Fruit fly (Drosophila melanogaster): ENCODE measurements around the gene Arv1.

Gene Arv1

dm6 chr3L:21562081-21562480 is 32.9 kb upstream of the Arv1 start, which contains the start of gene CapaR:
CapaR (minus strand) TSS chr3L:21562181.
- TF ChIP-seq CG5204 (GFP tag; optimal IDR thresholded peaks at IDR 0.05) (no peak), CG7045 (GFP tag; optimal IDR thresholded peaks at IDR 0.05) (no peak), bab1 (GFP tag; optimal IDR thresholded peaks at IDR 0.05) (no peak), cic (GFP tag; optimal IDR thresholded peaks at IDR 0.05) (no peak), CG1620 (GFP tag; optimal IDR thresholded peaks at IDR 0.05) (no peak), CG33017 (tag; optimal IDR thresholded peaks at IDR 0.05) (no peak), CG11617 (GFP tag; optimal IDR thresholded peaks at IDR 0.05) (no peak), CG7101 (tag; optimal IDR thresholded peaks at IDR 0.05) (no peak), toe (GFP tag; optimal IDR thresholded peaks at IDR 0.05) (no peak), ovo (GFP tag; optimal IDR thresholded peaks at IDR 0.05) (no peak), cnc (optimal IDR thresholded peaks at IDR 0.05) (no peak), Mnt (GFP tag; optimal IDR thresholded peaks at IDR 0.05) (no peak), CG14711 (tag; optimal IDR thresholded peaks at IDR 0.05) (no peak), CG12768 (GFP tag; optimal IDR thresholded peaks at IDR 0.05) (no peak), pad (GFP tag; optimal IDR thresholded peaks at IDR 0.05) (no peak), Crg-1 (GFP tag; optimal IDR thresholded peaks at IDR 0.05) (no peak)

dm6 chr3L:21558176-21558871 is 29.2 kb upstream of the Arv1 start, which contains the start of gene CG7173:
CG7173 (minus strand) TSS chr3L:21558226.
- no peak for TF ChIP-seq tj (GFP tag; optimal IDR thresholded peaks at IDR 0.05)
- no peak for TF ChIP-seq kay (GFP tag; ENCODE audit: borderline replicate concordance)
- TF ChIP-seq bab1 (GFP tag; optimal IDR thresholded peaks at IDR 0.05): no peak
- no peak for TF ChIP-seq CG7045 (GFP tag; optimal IDR thresholded peaks at IDR 0.05)
- TF ChIP-seq cnc (optimal IDR thresholded peaks at IDR 0.05): no peak
- TF ChIP-seq CG14711 (tag; optimal IDR thresholded peaks at IDR 0.05): no peak
- no peak for TF ChIP-seq toe (GFP tag; optimal IDR thresholded peaks at IDR 0.05)
- TF ChIP-seq pad (GFP tag; optimal IDR thresholded peaks at IDR 0.05): no peak
- TF ChIP-seq CG12768 (GFP tag; optimal IDR thresholded peaks at IDR 0.05): no peak
- no peak for TF ChIP-seq Crg-1 (GFP tag; optimal IDR thresholded peaks at IDR 0.05)
- no peak for TF ChIP-seq ovo (GFP tag; optimal IDR thresholded peaks at IDR 0.05)
- TF ChIP-seq CG7101 (tag; optimal IDR thresholded peaks at IDR 0.05): no peak
- no peak for TF ChIP-seq cic (GFP tag; optimal IDR thresholded peaks at IDR 0.05)
- no peak for TF ChIP-seq Mnt (GFP tag; optimal IDR thresholded peaks at IDR 0.05)

dm6 chr3L:21554752-21555151 is 25.6 kb upstream of the Arv1 start, which contains the start of gene Wnk:
Wnk (minus strand) TSS chr3L:21554928.
- TF ChIP-seq bab1 (GFP tag; optimal IDR thresholded peaks at IDR 0.05) (peak; percentile 50), Hr96 (GFP tag; optimal IDR thresholded peaks at IDR 0.05) (no peak)

dm6 chr3L:21542059-21542458 is 12.9 kb upstream of the Arv1 start, which contains the start of gene CG33290:
CG33290 (plus strand) TSS chr3L:21542359.
- no peak for TF ChIP-seq Hr96 (GFP tag; optimal IDR thresholded peaks at IDR 0.05)
- no peak for TF ChIP-seq CG7045 (GFP tag; optimal IDR thresholded peaks at IDR 0.05)
- TF ChIP-seq bab1 (GFP tag; optimal IDR thresholded peaks at IDR 0.05): no peak
- TF ChIP-seq kay (GFP tag; ENCODE audit: borderline replicate concordance): peak; percentile 39

dm6 chr3L:21539245-21540196 is 10.4 kb upstream of the Arv1 start, which contains the start of the genes COX8 and VhaM9.7-b:
COX8 (minus strand) TSS chr3L:21539447.
VhaM9.7-b (plus strand) TSS chr3L:21539862.
- no peak for TF ChIP-seq cnc (optimal IDR thresholded peaks at IDR 0.05)
- no peak for TF ChIP-seq toe (GFP tag; optimal IDR thresholded peaks at IDR 0.05)
- TF ChIP-seq CG12768 (GFP tag; optimal IDR thresholded peaks at IDR 0.05): peak; percentile 2
- TF ChIP-seq CG7101 (tag; optimal IDR thresholded peaks at IDR 0.05): peak; percentile 67
- no peak for TF ChIP-seq CG33017 (tag; optimal IDR thresholded peaks at IDR 0.05)
- peak; percentile 47 for TF ChIP-seq CG14711 (tag; optimal IDR thresholded peaks at IDR 0.05)
- peak; percentile 30 for TF ChIP-seq tj (GFP tag; optimal IDR thresholded peaks at IDR 0.05)
- peak; percentile 73 for TF ChIP-seq CG11617 (GFP tag; optimal IDR thresholded peaks at IDR 0.05)
- no peak for TF ChIP-seq Hr96 (GFP tag; optimal IDR thresholded peaks at IDR 0.05)
- no peak for TF ChIP-seq kay (GFP tag; ENCODE audit: borderline replicate concordance)
- peak; percentile 29 for TF ChIP-seq Clk (GFP tag; optimal IDR thresholded peaks at IDR 0.05)
- peak; percentile 38 for TF ChIP-seq cic (GFP tag; optimal IDR thresholded peaks at IDR 0.05)
- TF ChIP-seq bab1 (GFP tag; optimal IDR thresholded peaks at IDR 0.05): peak; percentile 41
- TF ChIP-seq CG1620 (GFP tag; optimal IDR thresholded peaks at IDR 0.05): peak; percentile 64
- peak; percentile 66 for TF ChIP-seq ovo (GFP tag; optimal IDR thresholded peaks at IDR 0.05)
- peak; percentile 72 for TF ChIP-seq Mnt (GFP tag; optimal IDR thresholded peaks at IDR 0.05)
- peak; percentile 63 for TF ChIP-seq Crg-1 (GFP tag; optimal IDR thresholded peaks at IDR 0.05)
- TF ChIP-seq CG7045 (GFP tag; optimal IDR thresholded peaks at IDR 0.05): peak; percentile 78
- peak; percentile 44 for TF ChIP-seq pad (GFP tag; optimal IDR thresholded peaks at IDR 0.05)
- TF ChIP-seq CG5204 (GFP tag; optimal IDR thresholded peaks at IDR 0.05): no peak

dm6 chr3L:21538893-21539244 is 9.7 kb upstream of the Arv1 start:
- TF ChIP-seq CG7045 (GFP tag; optimal IDR thresholded peaks at IDR 0.05) (no peak), pad (GFP tag; optimal IDR thresholded peaks at IDR 0.05) (no peak), cic (GFP tag; optimal IDR thresholded peaks at IDR 0.05) (no peak), CG11617 (GFP tag; optimal IDR thresholded peaks at IDR 0.05) (no peak)
